Worm (Caenorhabditis elegans): Measurements from ENCODE around the gene Y56A3A.6.

Gene Y56A3A.6

DNA sequence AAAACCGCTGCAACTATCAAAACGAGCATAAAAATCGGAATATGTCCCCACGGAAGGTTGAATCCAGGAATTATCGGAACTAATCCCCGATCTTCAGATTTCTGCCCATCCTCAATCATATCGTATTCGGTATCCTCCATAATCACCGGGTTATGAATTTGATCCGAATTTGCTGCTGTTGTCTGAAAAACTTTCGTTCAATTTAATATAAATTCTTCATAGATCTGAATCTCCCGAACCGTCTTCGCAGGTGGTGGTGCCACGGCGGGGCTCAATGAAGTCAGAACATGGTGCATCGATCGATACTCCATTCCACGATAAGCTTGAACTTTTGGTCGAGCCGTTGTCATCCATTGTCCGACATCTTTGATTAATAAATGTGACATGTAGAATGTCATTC is 21.8 kb downstream of the Y56A3A.6 start:
- TF ChIP-seq daf-19 (GFP tag; conservative IDR thresholded peaks at IDR 0.05), result no peak
- TF ChIP-seq rbr-2 (tag; optimal IDR thresholded peaks at IDR 0.05), result no peak
- TF ChIP-seq ztf-11 (tag; optimal IDR thresholded peaks at IDR 0.05), result no peak
- TF ChIP-seq nhr-10 (tag; optimal IDR thresholded peaks at IDR 0.05), result no peak
- TF ChIP-seq duxl-1 (tag; optimal IDR thresholded peaks at IDR 0.05; ENCODE audit: poor library complexity), result no peak

DNA sequence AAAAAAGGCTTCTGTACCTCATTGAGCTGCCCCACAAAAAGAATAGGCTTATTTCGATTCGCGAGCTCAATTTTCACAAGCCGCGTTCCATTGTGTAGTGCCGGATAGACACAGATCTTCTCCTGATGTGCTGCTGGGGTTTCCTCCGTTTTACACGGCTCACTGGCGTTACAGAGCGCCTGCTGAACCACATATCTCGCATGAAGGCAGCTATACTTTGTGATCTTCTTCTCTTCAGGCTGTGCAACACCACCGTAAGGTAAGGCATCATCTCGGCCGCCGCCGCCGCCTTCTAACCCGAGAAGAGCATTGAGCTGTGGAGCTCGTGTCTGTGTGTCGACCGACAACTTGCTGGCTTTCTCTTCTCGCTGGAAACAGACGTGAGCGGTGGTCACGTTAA is 25.1 kb downstream of the Y56A3A.6 start:
- TF ChIP-seq unc-62 (GFP tag; optimal IDR thresholded peaks at IDR 0.05 in 1 of 2), result peak in 1 of 2 experiments; percentile 73
- TF ChIP-seq unc-62 (tag; optimal IDR thresholded peaks at IDR 0.05), result no peak
- TF ChIP-seq daf-12 (tag; optimal IDR thresholded peaks at IDR 0.05), result no peak
- no peak for TF ChIP-seq php-3 (GFP tag; IDR thresholded peaks at IDR 0.05)
- TF ChIP-seq daf-8 (GFP tag; IDR thresholded peaks at IDR 0.05), result no peak
- no peak for TF ChIP-seq lin-39 (tag; optimal IDR thresholded peaks at IDR 0.05)
- TF ChIP-seq duxl-1 (tag; optimal IDR thresholded peaks at IDR 0.05; ENCODE audit: poor library complexity), result no peak
- peak; percentile 48 for TF ChIP-seq set-16 (GFP tag; IDR thresholded peaks at IDR 0.05)
- no peak for TF ChIP-seq D1046.2 (GFP tag; IDR thresholded peaks at IDR 0.05)
- TF ChIP-seq ces-1 (GFP tag; optimal IDR thresholded peaks at IDR 0.05), result no peak
- no peak for TF ChIP-seq mep-1 (tag; optimal IDR thresholded peaks at IDR 0.05)
- TF ChIP-seq nhr-10 (tag; optimal IDR thresholded peaks at IDR 0.05), result no peak
- TF ChIP-seq Y5F2A.4 (GFP tag; optimal IDR thresholded peaks at IDR 0.05), result no peak

DNA sequence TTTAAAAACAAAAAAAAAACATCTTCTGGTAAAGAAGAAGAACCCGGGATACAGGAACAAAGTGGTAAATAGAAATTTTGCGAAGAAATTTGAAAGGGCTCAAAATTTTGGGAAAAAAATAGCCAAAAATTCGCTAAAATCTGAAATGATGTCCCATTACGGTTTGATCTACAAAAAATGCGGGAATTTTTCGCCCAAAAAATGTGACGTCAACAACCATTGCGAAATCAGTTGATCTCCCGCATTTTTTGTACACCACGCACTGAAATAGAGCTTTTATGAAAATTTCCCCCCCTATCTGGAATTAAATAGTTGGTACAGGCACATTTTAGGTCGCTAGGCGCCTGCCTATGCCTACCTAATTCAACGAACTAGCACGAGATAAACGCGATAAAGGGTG is 29.0 kb downstream of the Y56A3A.6 start:
- no peak for TF ChIP-seq lin-39 (tag; optimal IDR thresholded peaks at IDR 0.05)
- TF ChIP-seq aha-1 (tag), result peak; percentile 68
- TF ChIP-seq mxl-2 (GFP tag; conservative IDR thresholded peaks at IDR 0.05), result 0 out of 2 replicates have a peak, but pooled peaks have one; percentile 10
- TF ChIP-seq F37D6.2 (tag; optimal IDR thresholded peaks at IDR 0.05), result no peak

DNA sequence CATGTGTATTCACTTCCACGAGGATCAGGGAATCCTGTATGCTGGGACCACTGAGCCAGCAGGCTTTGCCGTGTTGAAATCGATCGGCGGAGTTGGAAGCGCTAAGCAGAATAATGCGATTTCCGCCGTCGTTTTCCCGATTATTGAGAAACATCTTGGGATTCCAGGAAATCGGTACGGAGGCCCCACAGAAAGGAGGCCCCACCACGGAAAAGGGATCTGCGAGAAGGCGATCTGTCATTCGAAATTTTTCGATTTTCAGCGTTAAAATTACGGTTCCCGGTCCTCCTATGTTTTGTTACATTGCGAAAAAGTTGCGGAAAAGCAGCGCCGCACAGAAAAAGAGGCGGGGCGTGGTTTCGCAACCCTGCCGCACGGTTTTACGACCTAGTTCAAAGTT is 30.3 kb downstream of the Y56A3A.6 start:
- TF ChIP-seq dmd-6 (GFP tag; IDR thresholded peaks at IDR 0.05), result 0 out of 2 replicates have a peak, but pooled peaks have one; percentile 5
- TF ChIP-seq set-16 (GFP tag; IDR thresholded peaks at IDR 0.05), result 0 out of 2 replicates have a peak, but pooled peaks have one; percentile 19
- no peak for TF ChIP-seq zag-1 (tag; optimal IDR thresholded peaks at IDR 0.05)
- TF ChIP-seq mes-2 (tag; optimal IDR thresholded peaks at IDR 0.05; ENCODE audit: poor library complexity, severe bottlenecking), result peak; percentile 47
- TF ChIP-seq gei-8 (GFP tag; optimal IDR thresholded peaks at IDR 0.05), result no peak
- no peak for TF ChIP-seq ZK546.5 (tag; optimal IDR thresholded peaks at IDR 0.05)
- TF ChIP-seq nhr-28 (tag; optimal IDR thresholded peaks at IDR 0.05), result no peak
- TF ChIP-seq vab-7 (GFP tag; IDR thresholded peaks at IDR 0.05), result 0 out of 2 replicates have a peak, but pooled peaks have one; percentile 16

DNA sequence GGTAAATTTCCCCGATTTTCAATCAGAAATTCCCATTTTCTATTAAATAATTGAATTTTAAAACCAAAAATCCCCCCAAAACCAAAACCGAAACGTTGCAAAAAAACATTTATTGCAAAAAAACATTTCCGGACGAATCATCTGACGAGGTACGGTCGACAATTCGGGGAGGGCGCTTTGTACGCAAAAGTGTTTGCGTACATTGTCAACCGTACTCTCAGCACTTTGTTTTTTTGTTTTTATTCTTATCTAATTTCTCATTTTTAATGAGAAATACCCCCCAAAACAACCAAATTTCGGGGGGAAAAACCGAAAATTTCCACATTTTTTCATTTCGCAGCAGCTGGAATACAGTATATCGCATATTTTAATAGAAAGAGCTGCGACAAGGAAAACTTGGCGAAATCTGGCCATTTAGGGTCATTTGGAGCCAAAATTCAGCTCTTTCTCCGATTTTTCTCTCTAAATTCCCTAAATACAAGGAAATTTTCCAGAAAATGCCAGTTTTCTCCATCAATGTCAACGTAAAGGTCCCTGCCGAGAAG is 30.9 kb downstream of the Y56A3A.6 start, which contains the start of gene mif-1:
mif-1 (plus strand) TSS at position 495 of the 545 bp plus-strand sequence.
- TF ChIP-seq F37D6.2 (tag; optimal IDR thresholded peaks at IDR 0.05) (no peak), lin-38 (GFP tag; IDR thresholded peaks at IDR 0.05) (no peak; the same call in 1 of the 2 replicates), mep-1 (tag; optimal IDR thresholded peaks at IDR 0.05) (peak; percentile 26), daf-16 (GFP tag; optimal IDR thresholded peaks at IDR 0.05) (no peak), daf-16 (tag; optimal IDR thresholded peaks at IDR 0.05) (peak; percentile 52), madf-5 (GFP tag; IDR thresholded peaks at IDR 0.05) (no peak), ZK546.5 (tag; optimal IDR thresholded peaks at IDR 0.05) (no peak), set-16 (GFP tag; IDR thresholded peaks at IDR 0.05) (no peak), hlh-11 (tag; optimal IDR thresholded peaks at IDR 0.05) (peak; percentile 35), dpl-1 (GFP tag; optimal IDR thresholded peaks at IDR 0.05) (peak; percentile 51), nhr-77 (tag; optimal IDR thresholded peaks at IDR 0.05) (no peak), mdl-1 (tag; optimal IDR thresholded peaks at IDR 0.05) (no peak), nhr-28 (tag; optimal IDR thresholded peaks at IDR 0.05) (peak; percentile 27), ceh-82 (tag; optimal IDR thresholded peaks at IDR 0.05) (no peak), dmd-6 (GFP tag; IDR thresholded peaks at IDR 0.05) (peak; percentile 19; the same call in 1 of the 2 replicates), Y5F2A.4 (GFP tag; optimal IDR thresholded peaks at IDR 0.05) (no peak), aha-1 (tag) (peak; percentile 64), nhr-48 (tag; optimal IDR thresholded peaks at IDR 0.05) (no peak), ama-1 (optimal IDR thresholded peaks at IDR 0.05) (no peak), lsy-2 (tag; optimal IDR thresholded peaks at IDR 0.05) (peak; percentile 54 to 98), egl-43 (GFP tag; IDR thresholded peaks at IDR 0.05) (no peak), mes-2 (tag; optimal IDR thresholded peaks at IDR 0.05; ENCODE audit: poor library complexity, severe bottlenecking) (peak; percentile 45), lim-7 (GFP tag; IDR thresholded peaks at IDR 0.05) (no peak), zag-1 (tag; optimal IDR thresholded peaks at IDR 0.05) (no peak), dve-1 (tag; optimal IDR thresholded peaks at IDR 0.05; ENCODE audit: insufficient read depth) (peak; percentile 20), Y75B8A.6 (GFP tag; IDR thresholded peaks at IDR 0.05) (no peak), hlh-30 (tag; optimal IDR thresholded peaks at IDR 0.05; ENCODE audit: insufficient read depth) (peak; percentile 89)

Data from whole organism, L4 larva.